Fruit fly (Drosophila melanogaster): ENCODE results near the gene ush.

Gene ush

DNA sequence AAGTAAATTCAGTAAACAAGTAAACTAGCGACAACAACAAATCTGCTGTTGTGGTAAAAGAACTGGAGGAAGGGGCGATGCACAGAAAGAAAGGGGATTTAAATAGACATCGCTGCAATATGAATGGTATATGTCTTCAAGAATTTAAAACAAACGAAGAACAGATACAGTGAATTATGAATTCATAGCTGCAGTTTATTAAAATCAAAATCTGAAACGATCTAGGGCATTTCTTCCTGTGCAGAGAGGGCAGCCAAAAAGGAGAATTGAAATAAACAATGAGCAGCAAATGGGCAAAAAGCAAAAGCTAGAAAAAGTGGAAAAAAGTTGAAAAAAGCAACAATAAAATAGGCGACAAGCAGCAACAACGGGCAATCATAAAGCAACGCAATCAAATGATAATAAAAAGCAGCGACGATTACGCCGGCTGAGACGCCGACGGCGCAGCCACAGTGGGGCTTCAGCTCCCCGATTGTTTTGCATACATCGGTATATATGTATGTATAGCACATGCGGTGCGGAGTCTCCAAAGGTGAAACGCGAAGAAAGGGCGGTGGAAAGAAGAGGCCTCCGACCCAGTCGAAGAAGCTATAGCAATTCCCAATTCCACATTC, 7.2 kb upstream of the ush start (continued):
- TF ChIP-seq eyg (GFP tag; optimal IDR thresholded peaks at IDR 0.05) (peak; percentile 81), CG17829 (tag; optimal IDR thresholded peaks at IDR 0.05) (peak; percentile 79), CG12071 (GFP tag; optimal IDR thresholded peaks at IDR 0.05) (peak; percentile 75), CG11723 (GFP tag; optimal IDR thresholded peaks at IDR 0.05) (peak; percentile 59), lilli (GFP tag; optimal IDR thresholded peaks at IDR 0.05) (peak; percentile 82), CG32767 (GFP tag; IDR thresholded peaks at IDR 0.05) (peak; percentile 29; the same call in 1 of the 2 replicates), ssp (GFP tag; IDR thresholded peaks at IDR 0.05) (peak; percentile 46; the same call in 1 of the 2 replicates), nau (GFP tag; optimal IDR thresholded peaks at IDR 0.05) (no peak), odd (GFP tag; optimal IDR thresholded peaks at IDR 0.05) (peak; percentile 64), CG8765 (GFP tag; IDR thresholded peaks at IDR 0.05) (peak; percentile 53; the same call in 1 of the 2 replicates), eve (GFP tag; optimal IDR thresholded peaks at IDR 0.05) (no peak), ac (GFP tag; optimal IDR thresholded peaks at IDR 0.05) (no peak), Sox102F (GFP tag; optimal IDR thresholded peaks at IDR 0.05) (peak; percentile 91), vvl (GFP tag; IDR thresholded peaks at IDR 0.05) (peak; percentile 87), GATAe (GFP tag; conservative IDR thresholded peaks at IDR 0.05) (peak; percentile 13; the same call in 1 of the 2 replicates), CG13775 (GFP tag; optimal IDR thresholded peaks at IDR 0.05) (peak; percentile 58), CG17612 (GFP tag; IDR thresholded peaks at IDR 0.05) (peak; percentile 63), Oaz (GFP tag; IDR thresholded peaks at IDR 0.05) (peak; percentile 43), pho (GFP tag; optimal IDR thresholded peaks at IDR 0.05) (peak; percentile 73), az2 (GFP tag; optimal IDR thresholded peaks at IDR 0.05) (peak; percentile 71), Blimp-1 (GFP tag; optimal IDR thresholded peaks at IDR 0.05) (peak; percentile 82), CG13123 (GFP tag; optimal IDR thresholded peaks at IDR 0.05) (peak; percentile 55), CG11247 (GFP tag; IDR thresholded peaks at IDR 0.05) (no peak), wor (GFP tag; IDR thresholded peaks at IDR 0.05) (peak; percentile 64), chm (GFP tag; IDR thresholded peaks at IDR 0.05) (peak; percentile 60; the same call in 1 of the 2 replicates), CG10959 (GFP tag; IDR thresholded peaks at IDR 0.05) (no peak), nerfin-1 (tag; optimal IDR thresholded peaks at IDR 0.05) (peak; percentile 40), CG12219 (GFP tag; optimal IDR thresholded peaks at IDR 0.05) (peak; percentile 70), CG7987 (GFP tag; optimal IDR thresholded peaks at IDR 0.05) (peak; percentile 17), CG10565 (GFP tag; optimal IDR thresholded peaks at IDR 0.05) (no peak), toy (GFP tag; IDR thresholded peaks at IDR 0.05) (0 out of 2 replicates have a peak, but pooled peaks have one; percentile 25), onecut (GFP tag; IDR thresholded peaks at IDR 0.05) (peak; percentile 58), CG15601 (tag; optimal IDR thresholded peaks at IDR 0.05) (peak; percentile 66), CG10979 (tag; optimal IDR thresholded peaks at IDR 0.05) (peak; percentile 75), CG1647 (GFP tag; optimal IDR thresholded peaks at IDR 0.05) (peak; percentile 71), CG15073 (GFP tag; optimal IDR thresholded peaks at IDR 0.05) (no peak), CG2129 (GFP tag; IDR thresholded peaks at IDR 0.05; ENCODE audit: partially characterized antibody) (no peak), gcm2 (GFP tag; optimal IDR thresholded peaks at IDR 0.05) (peak; percentile 14), CG4328 (GFP tag; optimal IDR thresholded peaks at IDR 0.05) (no peak), CG4707 (GFP tag; optimal IDR thresholded peaks at IDR 0.05) (peak; percentile 57), CG9609 (GFP tag; optimal IDR thresholded peaks at IDR 0.05) (peak; percentile 64), otp (GFP tag; IDR thresholded peaks at IDR 0.05) (peak; percentile 70; the same call in 2 of the 3 replicates), MTF-1 (GFP tag; optimal IDR thresholded peaks at IDR 0.05; ENCODE audit: borderline replicate concordance) (peak; percentile 40), CG13894 (tag; optimal IDR thresholded peaks at IDR 0.05) (peak; percentile 8), D (optimal IDR thresholded peaks at IDR 0.05) (no peak), D (GFP tag; optimal IDR thresholded peaks at IDR 0.05) (peak; percentile 73), ara (GFP tag; IDR thresholded peaks at IDR 0.05) (peak; percentile 55; the same call in 1 of the 2 replicates), PHDP (tag; optimal IDR thresholded peaks at IDR 0.05) (peak; percentile 83), Dfd (GFP tag; optimal IDR thresholded peaks at IDR 0.05) (no peak), CG14014 (GFP tag; IDR thresholded peaks at IDR 0.05) (peak; percentile 69)

Measured in whole organism, embryonic.